Worm (Caenorhabditis elegans) whole organism, mixed stage, embryonic: Measurements from ENCODE around the gene Y75B12B.1.

Experiments used
- bed-3 ChIP-seq: fragments of 200-800 bp; sonication (Bioruptor generic); optimal IDR thresholded peaks from 3 replicates; lab custom pipeline; 2018; ENCODE audit warnings: mild to moderate bottlenecking, missing genetic modification characterization, moderate library complexity, missing compliant biosample characterization
- ces-1 ChIP-seq: fragments of 150-350 bp; optimal IDR thresholded peaks from 2 replicates; lab custom pipeline; 2014; ENCODE audit warnings: missing biosample characterization, missing genetic modification reagents, missing genetic modification characterization
- elt-3 ChIP-seq: fragments of 150-350 bp; optimal IDR thresholded peaks from 2 replicates; lab custom pipeline; 2014; ENCODE audit warnings: missing biosample characterization, missing genetic modification characterization
- flh-1 ChIP-seq: fragments of 200-800 bp; sonication (Bioruptor generic); optimal IDR thresholded peaks from 2 replicates; lab custom pipeline; 2018; ENCODE audit warnings: mild to moderate bottlenecking, missing genetic modification characterization, moderate library complexity, missing compliant biosample characterization
- lin-13 ChIP-seq: fragments of 150-350 bp; optimal IDR thresholded peaks from 2 replicates; lab custom pipeline; 2014; ENCODE audit warnings: missing biosample characterization, missing genetic modification characterization
- mls-2 ChIP-seq: sonication (generic microtip); optimal IDR thresholded peaks from 2 replicates; lab custom pipeline; 2016; ENCODE audit warnings: mild to moderate bottlenecking, missing genetic modification characterization, moderate library complexity, missing compliant biosample characterization
- nhr-12 ChIP-seq: fragments of 150-350 bp; optimal IDR thresholded peaks from 2 replicates; lab custom pipeline; 2014; ENCODE audit warnings: missing biosample characterization, missing genetic modification characterization
- nhr-76 ChIP-seq: sonication (generic microtip); optimal IDR thresholded peaks from 2 replicates; lab custom pipeline; 2017; ENCODE audit warnings: missing biosample characterization, missing genetic modification characterization
- pha-4 ChIP-seq: fragments of 150-350 bp; optimal IDR thresholded peaks from 2 replicates; lab custom pipeline; 2018; ENCODE audit warnings: missing biosample characterization, missing genetic modification reagents, missing genetic modification characterization
- snpc-4 ChIP-seq: fragments of 150-350 bp; optimal IDR thresholded peaks from 2 replicates; lab custom pipeline; 2014; ENCODE audit warnings: missing biosample characterization, missing genetic modification characterization
- sptf-1 ChIP-seq: sonication (generic microtip); optimal IDR thresholded peaks from 2 replicates; lab custom pipeline; 2017; ENCODE audit warnings: mild to moderate bottlenecking, missing genetic modification characterization, moderate library complexity, missing compliant biosample characterization
- unc-62 ChIP-seq: fragments of 150-350 bp; optimal IDR thresholded peaks from 2 replicates; lab custom pipeline; 2014; ENCODE audit warnings: missing biosample characterization, missing genetic modification reagents, missing genetic modification characterization

ce11 chrV:15139811-15140210 is 44.7 kb upstream of the Y75B12B.1 start:
- no peak for TF ChIP-seq nhr-12
- no peak for TF ChIP-seq pha-4 (tag; lab: Kevin White, UChicago)
- no peak for TF ChIP-seq elt-3
- TF ChIP-seq unc-62 (GFP tag; lab: Kevin White, UChicago) = no peak
- no peak for TF ChIP-seq snpc-4 (tag; lab: Kevin White, UChicago)
- no peak for TF ChIP-seq ces-1 (GFP tag; lab: Kevin White, UChicago)
- no peak for TF ChIP-seq nhr-76
- no peak for TF ChIP-seq flh-1
- no peak for TF ChIP-seq bed-3 (GFP tag; lab: Kevin White, UChicago)
- no peak for TF ChIP-seq mls-2 (tag; lab: Kevin White, UChicago)
- TF ChIP-seq sptf-1 (tag; lab: Kevin White, UChicago) = no peak
- TF ChIP-seq lin-13 (tag; lab: Kevin White, UChicago) = no peak
